Fruit fly (Drosophila melanogaster) whole organism, wandering third instar larva: ENCODE measurements around the gene Pbp95.
"Not testable (repeated sequence)": the region's sequence is repeated elsewhere in the genome, so short reads cannot be mapped to it uniquely, and the experiment has no call there.

ENCODE experiments used
- Abd-B ChIP-seq: fragments of >200 bp; optimal IDR thresholded peaks from 2 replicates; lab custom pipeline; 2017; ENCODE audit warnings: missing biosample characterization, missing genetic modification characterization
- GATAd ChIP-seq: sonication (Bioruptor generic); optimal IDR thresholded peaks from 2 replicates; lab custom pipeline; 2016; ENCODE audit warnings: missing biosample characterization, missing genetic modification characterization
- Myc ChIP-seq: fragments of >200 bp; optimal IDR thresholded peaks from 2 replicates; lab custom pipeline; 2017
- br ChIP-seq: fragments of 200-800 bp; sonication (Bioruptor generic); optimal IDR thresholded peaks from 2 replicates; lab custom pipeline; 2016; ENCODE audit warnings: missing biosample characterization, missing genetic modification characterization
- ey ChIP-seq: fragments of 200-800 bp; sonication (Bioruptor generic); optimal IDR thresholded peaks from 2 replicates; lab custom pipeline; 2016; ENCODE audit warnings: missing biosample characterization, missing genetic modification characterization
- pan ChIP-seq: fragments of >200 bp; optimal IDR thresholded peaks from 2 replicates; lab custom pipeline; 2017
- rgr ChIP-seq: fragments of 200-800 bp; sonication (Bioruptor generic); optimal IDR thresholded peaks from 3 replicates; lab custom pipeline; 2016; ENCODE audit warnings: missing biosample characterization, mild to moderate bottlenecking, missing genetic modification characterization
- sage ChIP-seq: fragments of 200-800 bp; sonication (Bioruptor generic); optimal IDR thresholded peaks from 2 replicates; lab custom pipeline; 2016; ENCODE audit warnings: missing biosample characterization, mild to moderate bottlenecking, missing genetic modification characterization
- sv ChIP-seq: fragments of 200-800 bp; sonication (Bioruptor generic); optimal IDR thresholded peaks from 3 replicates; lab custom pipeline; 2016; ENCODE audit warnings: missing biosample characterization, missing genetic modification characterization
- usp ChIP-seq: fragments of >200 bp; optimal IDR thresholded peaks from 2 replicates; lab custom pipeline; 2017; ENCODE audit warnings: missing biosample characterization, missing genetic modification characterization

Pbp95 gene

DNA sequence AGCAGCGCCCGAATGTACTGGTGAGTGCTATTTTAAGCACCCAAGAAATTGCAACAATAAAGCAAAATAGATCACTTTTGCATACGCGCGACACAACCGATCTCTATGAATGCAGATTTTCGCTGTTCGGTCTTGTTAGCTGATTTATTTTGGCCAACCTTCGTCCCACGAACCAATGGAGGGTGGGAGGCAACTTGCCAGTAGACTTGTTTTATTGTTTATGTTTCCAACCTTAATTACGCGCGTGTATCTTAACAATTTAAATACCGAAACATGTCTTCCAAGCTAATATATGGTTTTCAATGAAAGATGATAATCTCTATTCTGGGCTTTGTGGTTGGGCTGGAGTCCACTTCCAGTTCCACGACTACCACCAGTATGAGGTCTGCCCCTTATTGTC is 35.3 kb downstream of the Pbp95 start, which contains the start of gene CG43618:
TSS of gene CG43618 (plus strand) at position 301 of the 400 bp plus-strand sequence.
- not testable (repeated sequence) for TF ChIP-seq rgr; sage (GFP tag; lab: Kevin White, UChicago); ey

dm6 chr3R:8049373-8049772 is 35.8 kb downstream of the Pbp95 start, which contains the start of gene CG43061:
Gene CG43061 (plus strand): TSS chr3R:8049673.
- not testable (repeated sequence) for TF ChIP-seq br; GATAd (GFP tag; lab: Kevin White, UChicago); Abd-B (GFP tag; lab: Kevin White, UChicago)

dm6 chr3R:8058984-8059383 is 45.4 kb downstream of the Pbp95 start, which contains the start of gene mAChR-B:
Gene mAChR-B (plus strand): TSS chr3R:8059284.
- TF ChIP-seq ey = no peak
- no peak for TF ChIP-seq Myc (lab: Kevin White, UChicago)
- TF ChIP-seq sv = no peak
- no peak for TF ChIP-seq pan (lab: Kevin White, UChicago)
- no peak for TF ChIP-seq usp
